Worm (Caenorhabditis elegans) whole organism, L4/young adult: Measurements from ENCODE around the gene fdgt-2.
A peak's percentile ranks its signal among the peaks of the same experiment; 100 is the strongest.

Experiments used
- W03F9.2 ChIP-seq: fragments of 150-350 bp; optimal IDR thresholded peaks from 2 replicates; lab custom pipeline; 2014; ENCODE audit warnings: missing biosample characterization, missing genetic modification characterization
- dao-5 ChIP-seq: sonication (generic microtip); optimal IDR thresholded peaks from 2 replicates; lab custom pipeline; 2016; ENCODE audit warnings: missing genotype, missing genetic modification characterization, moderate library complexity, missing compliant biosample characterization
- him-1 ChIP-seq: sonication (generic microtip); optimal IDR thresholded peaks from 2 replicates; lab custom pipeline; 2016; ENCODE audit warnings: missing genotype, missing genetic modification reagents, missing genetic modification characterization, missing compliant biosample characterization

The fdgt-2 gene

DNA sequence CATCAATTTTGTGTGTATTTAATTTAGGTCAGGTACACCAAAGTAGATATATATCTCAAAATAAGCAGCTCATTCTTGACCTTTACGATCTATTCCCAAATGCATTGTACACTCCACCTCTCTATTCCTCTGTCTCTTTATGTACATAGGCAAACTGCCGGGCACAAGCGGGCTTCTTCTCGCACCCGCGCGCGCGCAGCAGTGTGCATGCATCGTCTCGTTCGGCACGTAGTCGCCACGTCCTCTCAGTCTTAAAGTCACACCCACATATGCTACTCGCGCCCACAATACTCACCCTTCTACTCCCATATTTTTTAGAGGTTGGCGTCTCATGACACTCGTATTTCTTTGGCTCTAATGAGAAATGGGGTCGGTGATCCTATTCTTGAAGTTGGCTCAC, 34.0 kb downstream of the fdgt-2 start:
- TF ChIP-seq dao-5 (tag; lab: Kevin White, UChicago) (no peak), him-1 (tag; lab: Kevin White, UChicago) (no peak)

DNA sequence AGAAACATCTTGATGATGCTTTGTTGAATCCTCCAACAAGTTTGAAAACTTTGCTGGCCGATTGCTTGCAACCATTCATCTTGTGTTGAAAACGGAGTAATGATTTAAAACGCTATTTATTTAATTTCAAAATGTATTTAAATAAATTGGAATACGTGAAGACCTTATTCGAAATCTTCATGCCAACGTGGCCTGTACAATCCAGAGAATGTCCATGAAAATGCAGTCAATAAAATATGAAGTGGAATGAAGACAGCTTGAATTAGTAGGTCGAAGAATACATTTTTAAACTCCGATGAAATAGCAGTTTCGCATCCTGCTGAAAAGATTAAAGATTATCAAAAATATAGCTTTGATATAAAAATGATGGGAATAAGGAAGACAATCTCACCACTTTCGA, 37.1 kb downstream of the fdgt-2 start, which contains the start of gene F22B5.5:
F22B5.5 (minus strand) TSS at position 101 of the 400 bp plus-strand sequence.
- TF ChIP-seq W03F9.2 (no peak), him-1 (tag; lab: Kevin White, UChicago) (no peak), dao-5 (tag; lab: Kevin White, UChicago) (no peak)

DNA sequence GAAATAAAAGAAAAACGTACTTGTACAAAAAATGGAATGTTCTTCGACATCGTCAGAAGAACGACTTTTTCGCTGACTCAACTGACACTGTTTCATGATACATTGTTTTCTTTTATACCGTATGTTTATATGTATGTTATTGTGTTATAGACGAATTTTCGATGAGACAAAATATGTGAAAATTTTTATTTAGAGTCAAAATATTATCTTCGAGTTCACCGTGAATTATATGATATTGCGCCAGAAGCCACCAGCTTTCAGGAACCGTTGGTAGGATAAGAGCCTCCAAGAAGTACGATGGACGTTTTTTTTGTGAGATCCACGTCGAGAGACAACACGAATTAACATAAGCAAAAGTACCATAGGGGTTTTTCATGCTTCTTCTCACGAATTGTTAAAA, 38.7 kb downstream of the fdgt-2 start, which contains the start of gene F22B5.6:
F22B5.6 (minus strand) TSS at position 101 of the 400 bp plus-strand sequence.
- TF ChIP-seq W03F9.2 (no peak), dao-5 (tag; lab: Kevin White, UChicago) (no peak)

DNA sequence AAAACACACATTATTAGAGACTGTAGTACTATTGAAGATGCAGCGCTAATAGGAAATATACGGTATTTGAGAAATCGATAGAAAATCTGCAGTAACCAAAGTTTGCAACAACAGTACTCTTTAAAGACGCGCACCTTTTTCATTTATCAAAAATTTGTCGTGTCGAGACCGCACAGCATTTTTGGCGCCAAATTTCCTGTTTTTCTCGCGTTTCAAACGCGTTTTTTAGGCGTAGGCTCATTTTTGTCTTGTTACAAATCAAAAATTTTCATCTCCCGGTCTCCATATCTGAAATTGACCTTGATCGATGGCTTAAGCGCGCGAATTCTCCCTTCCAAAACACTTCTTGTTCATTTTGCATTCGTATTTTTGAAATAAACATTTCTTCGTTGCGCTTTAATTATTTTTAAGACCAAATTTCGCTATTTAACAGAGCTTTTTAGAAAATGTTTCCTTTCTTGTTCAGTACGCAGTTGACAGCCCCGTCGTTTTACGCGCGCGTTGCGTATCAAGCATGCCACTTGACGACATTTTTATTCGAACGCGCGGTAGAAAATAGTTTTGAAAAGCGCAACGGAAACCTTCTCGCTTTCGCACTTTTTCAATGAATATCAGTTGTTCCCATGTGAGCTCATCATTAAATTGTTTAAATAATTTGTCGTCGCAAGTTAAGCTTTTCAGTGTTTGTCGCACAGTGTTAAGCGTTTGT, 39.4 kb downstream of the fdgt-2 start:
- TF ChIP-seq him-1 (tag; lab: Kevin White, UChicago): no peak
- TF ChIP-seq W03F9.2: no peak
- no peak for TF ChIP-seq dao-5 (tag; lab: Kevin White, UChicago)

DNA sequence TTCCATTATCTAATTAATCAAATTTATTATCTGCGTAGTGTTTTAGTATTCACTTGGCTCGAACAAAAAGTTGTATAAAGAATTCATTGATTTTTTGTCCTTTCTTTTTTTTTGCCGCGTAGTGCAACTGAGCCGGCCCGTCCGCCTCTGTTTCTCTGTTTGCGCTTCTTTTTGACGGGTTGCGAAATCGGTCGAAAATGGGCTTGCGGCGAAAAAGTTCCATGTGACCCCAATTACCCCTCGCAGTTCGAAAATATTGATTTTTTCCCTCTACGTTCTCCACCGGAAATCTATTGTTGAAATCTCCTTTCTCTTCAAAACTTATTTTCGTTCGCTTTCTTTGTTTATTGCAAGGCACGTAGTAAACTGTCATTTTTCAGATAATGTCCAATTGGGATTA, 40.0 kb downstream of the fdgt-2 start, which contains the start of gene zyg-9:
zyg-9 (plus strand) TSS at position 381 of the 400 bp plus-strand sequence.
- TF ChIP-seq dao-5 (tag; lab: Kevin White, UChicago) (no peak), W03F9.2 (no peak), him-1 (tag; lab: Kevin White, UChicago) (no peak)

DNA sequence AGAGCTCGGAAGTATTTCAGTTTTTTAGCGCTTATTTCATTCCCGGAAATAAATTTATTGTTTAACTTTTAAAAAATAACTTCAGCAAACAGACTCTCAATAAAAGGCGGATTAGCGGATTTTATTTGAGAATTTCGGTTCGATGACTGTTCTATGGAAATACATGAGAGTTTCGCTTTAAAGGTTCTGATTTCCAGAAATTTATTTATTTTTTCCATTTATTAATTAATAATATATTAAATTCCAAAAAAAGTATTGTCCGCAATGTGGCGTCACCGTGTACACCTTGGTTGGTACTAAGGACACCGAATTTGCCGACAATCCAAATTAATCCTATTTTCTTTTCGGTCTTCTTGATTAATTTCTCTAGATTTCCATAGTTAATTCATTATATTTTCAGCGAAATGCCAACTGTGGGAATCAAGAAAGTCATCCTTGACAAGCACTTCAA, 47.1 kb downstream of the fdgt-2 start, which contains the start of gene fars-3:
fars-3 (plus strand) TSS at position 401 of the 451 bp plus-strand sequence.
- no peak for TF ChIP-seq him-1 (tag; lab: Kevin White, UChicago)
- TF ChIP-seq W03F9.2: peak; percentile 48

DNA sequence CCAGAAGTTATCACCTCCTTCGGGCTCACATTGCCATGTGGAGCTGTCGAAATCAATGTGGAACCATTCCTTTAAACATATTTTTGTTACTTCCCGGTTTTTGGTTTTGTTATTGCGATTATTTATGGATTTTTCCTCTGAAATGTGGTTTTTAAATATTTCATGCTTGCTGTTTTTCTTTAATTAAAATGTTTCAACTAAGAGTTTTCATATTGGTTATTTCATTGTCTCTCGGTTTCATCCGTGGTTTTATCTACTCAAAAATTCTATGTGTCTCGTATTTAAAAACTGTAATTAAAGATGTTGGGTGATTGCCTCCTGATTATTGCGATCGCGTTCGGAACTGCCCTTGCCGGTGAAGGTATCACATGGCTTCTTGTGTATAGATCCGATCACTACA, 49.5 kb downstream of the fdgt-2 start, which contains the start of gene F22B5.10:
F22B5.10 (plus strand) TSS at position 301 of the 400 bp plus-strand sequence.
- TF ChIP-seq dao-5 (tag; lab: Kevin White, UChicago) (no peak), W03F9.2 (no peak), him-1 (tag; lab: Kevin White, UChicago) (no peak)

DNA sequence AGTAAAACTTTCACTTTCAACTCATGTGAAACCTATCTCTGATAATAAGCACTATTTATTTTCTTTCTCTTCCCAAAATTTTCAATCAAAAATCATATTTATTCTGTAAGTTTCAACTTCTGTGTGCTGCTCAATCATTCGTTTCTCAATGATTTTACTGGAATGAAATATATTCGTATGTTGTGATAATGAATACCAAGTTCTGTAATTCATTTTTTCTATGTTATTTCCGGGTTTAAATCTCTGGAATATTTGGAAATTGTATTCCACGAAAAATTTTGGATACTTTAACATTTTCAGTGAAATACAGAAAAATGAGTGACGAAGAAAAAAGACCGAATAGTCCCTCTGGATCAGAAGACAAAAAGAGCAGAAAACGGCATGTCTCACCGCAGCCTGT, 50.4 kb downstream of the fdgt-2 start, which contains the start of gene M05D6.2:
M05D6.2 (plus strand) TSS at position 301 of the 400 bp plus-strand sequence.
- TF ChIP-seq him-1 (tag; lab: Kevin White, UChicago) (no peak), dao-5 (tag; lab: Kevin White, UChicago) (no peak), W03F9.2 (no peak)
